Worm (Caenorhabditis elegans): Measurements from ENCODE around the gene C25F9.14.

DNA sequence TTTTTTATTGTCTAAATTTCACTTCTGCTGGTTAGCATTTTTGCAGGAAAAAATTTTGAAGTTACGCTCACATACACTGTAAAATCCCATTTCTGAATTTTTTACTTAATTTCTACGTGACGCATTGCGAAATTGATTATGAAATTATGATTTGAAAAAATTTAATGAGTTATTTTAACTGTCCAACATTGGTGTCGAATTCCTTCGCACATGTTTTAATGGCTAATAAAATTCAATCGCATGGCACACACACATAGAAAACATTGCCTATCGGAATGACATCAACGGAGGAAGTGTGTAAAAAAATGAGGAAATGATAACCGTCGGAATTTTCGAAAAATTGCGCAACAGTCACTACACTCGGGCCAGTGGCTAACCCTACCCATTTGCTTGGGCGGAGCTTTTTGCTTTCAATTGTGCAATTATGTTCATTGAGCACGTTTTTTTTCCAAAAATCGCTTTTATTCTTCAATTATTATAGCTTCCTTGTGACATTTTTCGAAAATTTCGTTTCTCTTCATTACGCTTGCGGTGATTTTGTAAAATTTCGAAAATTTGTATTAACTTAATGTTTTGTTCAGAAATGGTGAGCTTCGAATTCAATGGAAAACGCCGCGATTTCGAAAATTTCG lies 2.4 kb upstream of the C25F9.14 start, which contains the start of gene C25F9.16:
- TF ChIP-seq snpc-4 (tag; optimal IDR thresholded peaks at IDR 0.05) (no peak), ztf-11 (tag; optimal IDR thresholded peaks at IDR 0.05) (no peak), lin-39 (tag; optimal IDR thresholded peaks at IDR 0.05) (no peak), ceh-82 (tag; optimal IDR thresholded peaks at IDR 0.05) (no peak), tbx-2 (tag; optimal IDR thresholded peaks at IDR 0.05) (no peak), efl-3 (GFP tag; optimal IDR thresholded peaks at IDR 0.05) (no peak), lsy-2 (tag; optimal IDR thresholded peaks at IDR 0.05) (no peak), F16B12.6 (tag; optimal IDR thresholded peaks at IDR 0.05) (no peak), mef-2 (tag; optimal IDR thresholded peaks at IDR 0.05) (no peak), nhr-11 (tag; optimal IDR thresholded peaks at IDR 0.05) (no peak), sox-4 (tag; optimal IDR thresholded peaks at IDR 0.05) (no peak), nhr-28 (tag; optimal IDR thresholded peaks at IDR 0.05) (no peak)
